Worm (Caenorhabditis elegans) whole organism, young adult: Measurements from ENCODE around the gene faah-2.

Experiments used
- B0035.1 ChIP-seq: sonication (generic microtip); optimal IDR thresholded peaks from 2 replicates; lab custom pipeline; 2016; ENCODE audit warnings: missing genetic modification characterization, mild to moderate bottlenecking, missing compliant biosample characterization, missing genotype, missing genetic modification reagents
- B0336.3 ChIP-seq: fragments of 200-800 bp; sonication (Bioruptor generic); IDR thresholded peaks from 2 replicates; pipeline ENCODE4 v1.3.6; 2022; ENCODE audit warnings: missing genetic modification characterization, missing compliant biosample characterization
- F10E7.11 ChIP-seq: sonication (generic microtip); optimal IDR thresholded peaks from 2 replicates; lab custom pipeline; 2017; ENCODE audit warnings: mild to moderate bottlenecking, missing genetic modification characterization, moderate library complexity, missing compliant biosample characterization
- F22D6.2 ChIP-seq: sonication (generic microtip); optimal IDR thresholded peaks from 2 replicates; lab custom pipeline; 2016; ENCODE audit warnings: mild to moderate bottlenecking, missing genetic modification characterization, missing compliant biosample characterization
- F23B12.7 ChIP-seq: sonication (generic microtip); optimal IDR thresholded peaks from 2 replicates; lab custom pipeline; 2017; ENCODE audit warnings: missing genetic modification characterization, mild to moderate bottlenecking, missing compliant biosample characterization, antibody characterized with exemption, moderate library complexity; ENCODE audit not compliant: insufficient read depth
- F37B4.10 ChIP-seq: fragments of 200-800 bp; sonication (Bioruptor generic); IDR thresholded peaks from 2 replicates; pipeline ENCODE4 v1.3.6; 2022; ENCODE audit warnings: missing genetic modification characterization, missing compliant biosample characterization
- F39B2.1 ChIP-seq: fragments of 200-800 bp; sonication (Bioruptor generic); IDR thresholded peaks from 2 replicates; pipeline ENCODE4 v1.3.6; 2022; ENCODE audit warnings: missing genetic modification reagents, missing genetic modification characterization, missing compliant biosample characterization
- F57C9.4 ChIP-seq: sonication (generic microtip); optimal IDR thresholded peaks from 2 replicates; lab custom pipeline; 2017; ENCODE audit warnings: mild to moderate bottlenecking, missing genetic modification characterization, missing compliant biosample characterization
- T07F8.4 ChIP-seq: sonication (generic microtip); optimal IDR thresholded peaks from 2 replicates; lab custom pipeline; 2016; ENCODE audit warnings: mild to moderate bottlenecking, missing genetic modification characterization, moderate library complexity, missing compliant biosample characterization
- Y95B8A.8 ChIP-seq: fragments of 200-800 bp; sonication (Bioruptor generic); IDR thresholded peaks from 2 replicates; pipeline ENCODE4 v1.3.6; 2022; ENCODE audit warnings: missing genetic modification reagents, missing genetic modification characterization, missing compliant biosample characterization
- akir-1 ChIP-seq: fragments of 200-800 bp; sonication (Bioruptor generic); optimal IDR thresholded peaks from 2 replicates; lab custom pipeline; 2018; ENCODE audit warnings: mild to moderate bottlenecking, missing genetic modification characterization, moderate library complexity, missing compliant biosample characterization
- aptf-2 ChIP-seq: fragments of 200-800 bp; sonication (Bioruptor generic); conservative IDR thresholded peaks from 2 replicates; pipeline ENCODE4 v1.3.6; 2022; ENCODE audit warnings: missing genetic modification reagents, missing genetic modification characterization, missing compliant biosample characterization
- athp-1 ChIP-seq: sonication (generic microtip); optimal IDR thresholded peaks from 2 replicates; lab custom pipeline; 2017; ENCODE audit warnings: mild to moderate bottlenecking, missing genetic modification characterization, missing compliant biosample characterization
- bed-2 ChIP-seq: fragments of 200-800 bp; sonication (Bioruptor generic); IDR thresholded peaks from 2 replicates; pipeline ENCODE4 v1.3.6; 2022; ENCODE audit warnings: missing genetic modification reagents, missing genetic modification characterization, missing compliant biosample characterization
- ceh-40 ChIP-seq: fragments of 200-800 bp; sonication (Bioruptor generic); IDR thresholded peaks from 2 replicates; pipeline ENCODE4 v1.3.6; 2022; ENCODE audit warnings: missing genetic modification characterization, missing compliant biosample characterization
- chd-7 ChIP-seq: sonication (generic microtip); optimal IDR thresholded peaks from 2 replicates; lab custom pipeline; 2016; ENCODE audit warnings: mild to moderate bottlenecking, missing genetic modification characterization, moderate library complexity, missing compliant biosample characterization
- die-1 ChIP-seq: sonication (generic microtip); optimal IDR thresholded peaks from 2 replicates; lab custom pipeline; 2016; ENCODE audit warnings: missing genotype, mild to moderate bottlenecking, missing genetic modification characterization, missing compliant biosample characterization
- dox-1 ChIP-seq: fragments of 200-800 bp; sonication (Bioruptor generic); IDR thresholded peaks from 2 replicates; pipeline ENCODE4 v1.3.6; 2022; ENCODE audit warnings: missing genetic modification reagents, missing genetic modification characterization, missing compliant biosample characterization
- dpff-1 ChIP-seq: sonication (generic microtip); optimal IDR thresholded peaks from 2 replicates; lab custom pipeline; 2017; ENCODE audit warnings: mild to moderate bottlenecking, missing genetic modification characterization, missing compliant biosample characterization
- efl-1 ChIP-seq: fragments of 150-350 bp; optimal IDR thresholded peaks from 2 replicates; lab custom pipeline; 2014; ENCODE audit warnings: missing biosample characterization, missing genetic modification reagents, missing genetic modification characterization
- egrh-3 ChIP-seq: fragments of 200-800 bp; sonication (Bioruptor generic); IDR thresholded peaks from 2 replicates; pipeline ENCODE4 v1.3.6; 2022; ENCODE audit warnings: missing genetic modification reagents, missing genetic modification characterization, missing compliant biosample characterization
- ets-4 ChIP-seq: fragments of 200-800 bp; sonication (Bioruptor generic); optimal IDR thresholded peaks from 2 replicates; lab custom pipeline; 2018; ENCODE audit warnings: mild to moderate bottlenecking, missing genetic modification characterization, missing compliant biosample characterization
- gei-17 ChIP-seq: fragments of 200-800 bp; sonication (Bioruptor generic); optimal IDR thresholded peaks from 2 replicates; lab custom pipeline; 2018; ENCODE audit warnings: mild to moderate bottlenecking, missing genetic modification characterization, missing compliant biosample characterization
- hlh-26 ChIP-seq: fragments of 200-800 bp; sonication (Bioruptor generic); conservative IDR thresholded peaks from 2 replicates; pipeline ENCODE4 v1.3.6; 2022; ENCODE audit warnings: missing genetic modification reagents, missing genetic modification characterization, missing compliant biosample characterization
- hrde-1 ChIP-seq: sonication (generic microtip); optimal IDR thresholded peaks from 2 replicates; lab custom pipeline; 2016; ENCODE audit warnings: missing genetic modification characterization, mild to moderate bottlenecking, missing compliant biosample characterization, moderate library complexity, missing genotype, missing genetic modification reagents, borderline replicate concordance
- let-526 ChIP-seq: fragments of 200-800 bp; sonication (Bioruptor generic); IDR thresholded peaks from 2 replicates; pipeline ENCODE4 v1.3.6; 2022; ENCODE audit warnings: missing genetic modification reagents, missing genetic modification characterization, missing compliant biosample characterization
- let-607 ChIP-seq, 2 experiments: fragments of 200-800 bp in 1 of 2; sonication (Bioruptor generic) in 1 of 2; sonication (generic microtip) in 1 of 2; optimal IDR thresholded peaks; 2 replicates each; lab custom pipeline; 2016 to 2018; ENCODE audit warnings: mild to moderate bottlenecking in 2 of 2, missing compliant biosample characterization in 2 of 2, missing genetic modification characterization in 2 of 2, moderate library complexity in 2 of 2, missing genotype in 1 of 2
- lin-35 ChIP-seq, 3 experiments: fragments of 150-350 bp in 2 of 3; sonication (generic microtip) in 1 of 3; optimal IDR thresholded peaks; 2 replicates each; lab custom pipeline; 2014 to 2018; ENCODE audit warnings: missing biosample characterization in 3 of 3, missing genetic modification characterization in 3 of 3, missing genetic modification reagents in 3 of 3
- lsy-27 ChIP-seq: sonication (generic microtip); optimal IDR thresholded peaks from 2 replicates; lab custom pipeline; 2017; ENCODE audit warnings: missing genetic modification characterization, mild to moderate bottlenecking, missing compliant biosample characterization, antibody characterized with exemption, missing genotype, borderline replicate concordance; ENCODE audit not compliant: insufficient read depth
- madf-10 ChIP-seq: sonication (generic microtip); optimal IDR thresholded peaks from 2 replicates; lab custom pipeline; 2016; ENCODE audit warnings: mild to moderate bottlenecking, missing genetic modification characterization, missing compliant biosample characterization
- madf-6 ChIP-seq: fragments of 200-800 bp; sonication (Bioruptor generic); IDR thresholded peaks from 2 replicates; pipeline ENCODE4 v1.3.6; 2022; ENCODE audit warnings: missing genetic modification reagents, missing genetic modification characterization, missing compliant biosample characterization
- mcd-1 ChIP-seq: fragments of 200-800 bp; sonication (Bioruptor generic); IDR thresholded peaks from 2 replicates; pipeline ENCODE4 v1.3.6; 2022; ENCODE audit warnings: missing genetic modification reagents, missing genetic modification characterization, missing compliant biosample characterization
- mxl-1 ChIP-seq: sonication (generic microtip); optimal IDR thresholded peaks from 2 replicates; lab custom pipeline; 2016; ENCODE audit warnings: missing genetic modification characterization, missing compliant biosample characterization
- nfya-1 ChIP-seq: sonication (generic microtip); optimal IDR thresholded peaks from 2 replicates; lab custom pipeline; 2017; ENCODE audit warnings: antibody characterized with exemption, missing compliant biosample characterization, missing genetic modification characterization, borderline replicate concordance; ENCODE audit not compliant: insufficient read depth
- nhr-179 ChIP-seq: sonication (generic microtip); optimal IDR thresholded peaks from 2 replicates; lab custom pipeline; 2016; ENCODE audit warnings: mild to moderate bottlenecking, missing genetic modification characterization, missing compliant biosample characterization
- nhr-90 ChIP-seq: sonication (generic microtip); optimal IDR thresholded peaks from 2 replicates; lab custom pipeline; 2016; ENCODE audit warnings: missing genotype, mild to moderate bottlenecking, missing genetic modification characterization, missing compliant biosample characterization
- rcor-1 ChIP-seq: fragments of 200-800 bp; sonication (Bioruptor generic); IDR thresholded peaks from 2 replicates; pipeline ENCODE4 v1.3.6; 2022; ENCODE audit warnings: missing genetic modification reagents, missing genetic modification characterization, missing compliant biosample characterization
- snpc-1.1 ChIP-seq: sonication (generic microtip); optimal IDR thresholded peaks from 2 replicates; lab custom pipeline; 2017; ENCODE audit warnings: missing genetic modification characterization, mild to moderate bottlenecking, missing compliant biosample characterization, antibody characterized with exemption, moderate library complexity, missing genotype, missing genetic modification reagents; ENCODE audit not compliant: insufficient read depth
- snpc-4 ChIP-seq, 5 experiments: fragments of 150-350 bp in 1 of 5; sonication (generic microtip) in 4 of 5; optimal IDR thresholded peaks; 2 replicates each; lab custom pipeline; 2014 to 2018; ENCODE audit warnings: missing genetic modification characterization in 5 of 5, missing biosample characterization in 3 of 5, antibody characterized with exemption in 2 of 5, mild to moderate bottlenecking in 2 of 5, missing compliant biosample characterization in 2 of 5, missing genotype in 2 of 5, moderate library complexity in 2 of 5, missing genetic modification reagents in 1 of 5
- tlf-1 ChIP-seq: fragments of 200-800 bp; sonication (Bioruptor generic); optimal IDR thresholded peaks from 2 replicates; lab custom pipeline; 2018; ENCODE audit warnings: mild to moderate bottlenecking, missing genetic modification characterization, missing compliant biosample characterization
- xnd-1 ChIP-seq: sonication (generic microtip); optimal IDR thresholded peaks from 2 replicates; lab custom pipeline; 2016; ENCODE audit warnings: missing genotype, missing genetic modification reagents, missing genetic modification characterization, missing compliant biosample characterization
- ztf-22 ChIP-seq: fragments of 200-800 bp; sonication (Bioruptor generic); optimal IDR thresholded peaks from 2 replicates; lab custom pipeline; 2018; ENCODE audit warnings: mild to moderate bottlenecking, missing genetic modification characterization, moderate library complexity, missing compliant biosample characterization
- ztf-3 ChIP-seq: fragments of 200-800 bp; sonication (Bioruptor generic); optimal IDR thresholded peaks from 2 replicates; lab custom pipeline; 2018; ENCODE audit warnings: mild to moderate bottlenecking, missing genetic modification characterization, missing compliant biosample characterization

The faah-2 gene

ce11 chrIV:8127430-8127829, 24.8 kb upstream of the faah-2 start:
- no peak for TF ChIP-seq Y95B8A.8 (GFP tag; lab: Robert Waterston, UW)
- TF ChIP-seq akir-1 (GFP tag; lab: Kevin White, UChicago) = no peak
- no peak for TF ChIP-seq madf-6 (GFP tag; lab: Robert Waterston, UW)
- TF ChIP-seq dpff-1 (tag; lab: Kevin White, UChicago) = no peak
- TF ChIP-seq die-1 (tag; lab: Kevin White, UChicago) = no peak

- no peak for TF ChIP-seq rcor-1
- TF ChIP-seq mcd-1 (GFP tag; lab: Robert Waterston, UW) = 0 out of 2 replicates have a peak, but pooled peaks have one; percentile 8
- TF ChIP-seq, all 124 proteins: peak for 1
These were observed 22.1 kb upstream of the faah-2 start, which contains the start of the genes ndub-11 and moc-3 for ce11 chrIV:8130131-8130611. TSS of gene ndub-11 (minus strand) at chrIV:8130231. TSS of gene moc-3 (plus strand) at chrIV:8130561.

DNA sequence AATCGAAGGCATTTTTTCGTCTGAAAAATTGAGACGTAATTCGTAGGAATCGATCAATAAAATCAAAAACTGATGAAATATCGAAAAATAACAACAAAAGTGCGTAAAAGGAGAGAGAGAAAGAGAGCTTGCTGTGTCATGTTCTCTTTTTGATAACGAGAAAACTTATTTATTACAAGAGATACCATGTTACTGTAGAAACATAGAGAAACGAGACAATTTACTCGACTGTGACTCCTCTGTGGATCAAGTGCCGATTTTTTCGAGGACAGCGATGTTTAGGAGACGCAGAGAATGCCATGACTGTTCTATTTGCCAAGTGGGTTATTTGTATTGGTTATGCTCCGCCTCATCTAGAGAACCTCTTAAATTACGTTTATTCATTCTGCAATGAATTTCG, 18.7 kb upstream of the faah-2 start, which contains the start of gene sph-1:
sph-1 (minus strand) TSS at position 23 of the 400 bp plus-strand sequence.
- TF ChIP-seq F39B2.1 (no peak), F10E7.11 (tag; lab: Kevin White, UChicago) (no peak), aptf-2 (GFP tag; lab: Robert Waterston, UW) (no peak), bed-2 (no peak), let-526 (no peak), F23B12.7 (tag; lab: Kevin White, UChicago) (no peak), efl-1 (GFP tag; lab: Kevin White, UChicago) (no peak), F37B4.10 (no peak), lsy-27 (tag; lab: Kevin White, UChicago) (no peak), ztf-3 (GFP tag; lab: Kevin White, UChicago) (no peak), madf-10 (peak; percentile 42), nhr-90 (tag; lab: Kevin White, UChicago) (no peak), lin-35 (GFP tag; optimal IDR thresholded peaks at IDR 0.05; lab: Kevin White, UChicago) (no peak), nfya-1 (tag; lab: Kevin White, UChicago) (no peak), chd-7 (no peak), xnd-1 (tag; lab: Kevin White, UChicago) (no peak), B0035.1 (tag; lab: Kevin White, UChicago) (no peak), snpc-1.1 (no peak), let-607 (tag; optimal IDR thresholded peaks at IDR 0.05; lab: Kevin White, UChicago) (no peak), ets-4 (GFP tag; lab: Kevin White, UChicago) (no peak), mxl-1 (tag; lab: Kevin White, UChicago) (no peak), ztf-22 (GFP tag; lab: Kevin White, UChicago) (no peak), hrde-1 (tag; lab: Kevin White, UChicago) (no peak), dox-1 (GFP tag; lab: Robert Waterston, UW) (0 out of 2 replicates have a peak, but pooled peaks have one; percentile 26), snpc-4 (GFP tag; optimal IDR thresholded peaks at IDR 0.05; lab: Kevin White, UChicago) (no peak), snpc-4 (tag; optimal IDR thresholded peaks at IDR 0.05; lab: Kevin White, UChicago) (no peak), nhr-179 (tag; lab: Kevin White, UChicago) (no peak), T07F8.4 (no peak), egrh-3 (GFP tag; lab: Robert Waterston, UW) (no peak), F57C9.4 (tag; lab: Kevin White, UChicago) (no peak), B0336.3 (GFP tag; lab: Robert Waterston, UW) (peak; percentile 61; the same call in 1 of the 2 replicates), gei-17 (GFP tag; lab: Kevin White, UChicago) (no peak), athp-1 (no peak), ceh-40 (no peak), F22D6.2 (no peak), hlh-26 (no peak), tlf-1 (no peak), mcd-1 (GFP tag; lab: Robert Waterston, UW) (no peak)
